Worm (Caenorhabditis elegans) whole organism, L3 larva: ENCODE measurements around the gene mog-5.

Source experiments
- elt-1 ChIP-seq: fragments of 150-350 bp; optimal IDR thresholded peaks from 2 replicates; lab custom pipeline; 2014; ENCODE audit warnings: missing biosample characterization, missing genetic modification characterization
- lin-15B ChIP-seq: fragments of 150-350 bp; optimal IDR thresholded peaks from 2 replicates; lab custom pipeline; 2014; ENCODE audit warnings: missing biosample characterization, missing genetic modification characterization
- nhr-25 ChIP-seq: sonication (generic microtip); optimal IDR thresholded peaks from 2 replicates; lab custom pipeline; 2017; ENCODE audit warnings: missing biosample characterization, missing genetic modification characterization
- unc-62 ChIP-seq: fragments of 150-350 bp; sonication (generic microtip); optimal IDR thresholded peaks from 4 replicates; lab custom pipeline; 2014; ENCODE audit warnings: missing biosample characterization, missing genetic modification reagents, missing genetic modification characterization

- no peak for TF ChIP-seq unc-62 (GFP tag; lab: Kevin White, UChicago)
- TF ChIP-seq nhr-25 (tag; lab: Kevin White, UChicago), result peak; percentile 68
- no peak for TF ChIP-seq elt-1 (tag; lab: Kevin White, UChicago)
- no peak for TF ChIP-seq lin-15B (tag; lab: Kevin White, UChicago)
Measured at ce11 chrII:5378239-5378521, 21.2 kb upstream of the mog-5 start.
